Worm (Caenorhabditis elegans) whole organism, late embryonic: Measurements from ENCODE around the gene wht-1.

Source experiments
- ama-1 ChIP-seq: fragments of 150-350 bp; optimal IDR thresholded peaks from 2 replicates; lab custom pipeline; 2014
- dmd-4 ChIP-seq: sonication (generic microtip); optimal IDR thresholded peaks from 2 replicates; lab custom pipeline; 2016; ENCODE audit warnings: borderline replicate concordance, missing genetic modification characterization, missing compliant biosample characterization
- dve-1 ChIP-seq: sonication (generic microtip); optimal IDR thresholded peaks from 2 replicates; lab custom pipeline; 2017; ENCODE audit warnings: antibody characterized with exemption, mild to moderate bottlenecking, missing genetic modification characterization, missing compliant biosample characterization
- lin-11 ChIP-seq: fragments of 200-800 bp; sonication (Bioruptor generic); optimal IDR thresholded peaks from 2 replicates; lab custom pipeline; 2018; ENCODE audit warnings: mild to moderate bottlenecking, missing genetic modification characterization, missing compliant biosample characterization
- nfya-1 ChIP-seq: sonication (generic microtip); optimal IDR thresholded peaks from 2 replicates; lab custom pipeline; 2017; ENCODE audit warnings: missing genetic modification characterization, mild to moderate bottlenecking, missing compliant biosample characterization, antibody characterized with exemption, moderate library complexity
- unc-86 ChIP-seq: sonication (generic microtip); optimal IDR thresholded peaks from 2 replicates; lab custom pipeline; 2016; ENCODE audit warnings: missing genetic modification characterization, missing compliant biosample characterization

ce11 chrIII:6039370-6039769 is 48.2 kb downstream of the wht-1 start, which contains the start of gene ift-139:
- TF ChIP-seq unc-86 = no peak
- TF ChIP-seq lin-11 (tag; lab: Kevin White, UChicago) = no peak
- no peak for TF ChIP-seq dve-1
- no peak for TF ChIP-seq nfya-1 (tag; lab: Kevin White, UChicago)
- no peak for TF ChIP-seq dmd-4 (tag; lab: Kevin White, UChicago)
- no peak for TF ChIP-seq ama-1
